Fruit fly (Drosophila melanogaster) whole organism, embryonic: ENCODE data around the gene CG6409.
A peak's percentile ranks its signal among the peaks of the same experiment; 100 is the strongest.

Experiments used
- C15 ChIP-seq: fragments of 200-800 bp; sonication (Bioruptor generic); IDR thresholded peaks from 3 replicates; pipeline ENCODE4 v1.3.6; 2022; ENCODE audit warnings: missing biosample characterization, missing genetic modification characterization
- CG10209 ChIP-seq: fragments of 200-800 bp; sonication (Bioruptor generic); optimal IDR thresholded peaks from 3 replicates; lab custom pipeline; 2017; ENCODE audit warnings: missing biosample characterization, mild to moderate bottlenecking, missing genetic modification characterization, missing genetic modification reagents
- CG10321 ChIP-seq: fragments of 200-800 bp; sonication (Bioruptor generic); IDR thresholded peaks from 2 replicates; pipeline ENCODE4 v1.3.6; 2022; ENCODE audit warnings: missing biosample characterization, missing genetic modification characterization
- CG10654 ChIP-seq: fragments of 200-800 bp; sonication (Bioruptor generic); optimal IDR thresholded peaks from 2 replicates; lab custom pipeline; 2016; ENCODE audit warnings: missing biosample characterization, missing genetic modification characterization
- CG10959 ChIP-seq: fragments of 200-800 bp; sonication (Bioruptor generic); IDR thresholded peaks from 2 replicates; pipeline ENCODE4 v1.3.6; 2022; ENCODE audit warnings: missing biosample characterization, missing genetic modification characterization
- CG12104 ChIP-seq: fragments of 200-800 bp; sonication (Bioruptor generic); optimal IDR thresholded peaks from 3 replicates; lab custom pipeline; 2016; ENCODE audit warnings: missing biosample characterization, missing genetic modification characterization
- CG12155 ChIP-seq: fragments of 200-800 bp; sonication (Bioruptor generic); optimal IDR thresholded peaks from 3 replicates; lab custom pipeline; 2016; ENCODE audit warnings: missing biosample characterization, missing genetic modification characterization
- CG12236 ChIP-seq: fragments of 200-800 bp; sonication (Bioruptor generic); optimal IDR thresholded peaks from 2 replicates; lab custom pipeline; 2016; ENCODE audit warnings: missing biosample characterization, missing genetic modification characterization
- CG16813 ChIP-seq: fragments of 200-800 bp; sonication (Bioruptor generic); IDR thresholded peaks from 3 replicates; pipeline ENCODE4 v1.3.6; 2022; ENCODE audit warnings: missing biosample characterization, missing genetic modification characterization; ENCODE audit not compliant: partially characterized antibody
- CG17328 ChIP-seq: fragments of 200-800 bp; sonication (Bioruptor generic); IDR thresholded peaks from 2 replicates; pipeline ENCODE4 v1.3.6; 2022; ENCODE audit warnings: missing biosample characterization, missing genetic modification characterization
- CG17385 ChIP-seq: fragments of 200-800 bp; sonication (Bioruptor generic); optimal IDR thresholded peaks from 3 replicates; lab custom pipeline; 2018; ENCODE audit warnings: missing biosample characterization, mild to moderate bottlenecking, missing genetic modification characterization
- CG17612 ChIP-seq: fragments of 200-800 bp; sonication (Bioruptor generic); IDR thresholded peaks from 2 replicates; pipeline ENCODE4 v1.3.6; 2022; ENCODE audit warnings: missing biosample characterization, missing genetic modification characterization
- CG2889 ChIP-seq: fragments of 200-800 bp; sonication (Bioruptor generic); IDR thresholded peaks from 3 replicates; pipeline ENCODE4 v1.3.6; 2022; ENCODE audit warnings: missing biosample characterization, missing genetic modification characterization
- CG3065 ChIP-seq: fragments of 200-800 bp; sonication (Bioruptor generic); optimal IDR thresholded peaks from 2 replicates; lab custom pipeline; 2016; ENCODE audit warnings: missing biosample characterization, missing genetic modification characterization
- CG33557 ChIP-seq: fragments of 200-800 bp; sonication (Bioruptor generic); optimal IDR thresholded peaks from 2 replicates; lab custom pipeline; 2019; ENCODE audit warnings: missing biosample characterization, mild to moderate bottlenecking, missing genetic modification characterization, moderate library complexity
- CG3407 ChIP-seq: fragments of 200-800 bp; sonication (Bioruptor generic); optimal IDR thresholded peaks from 2 replicates; lab custom pipeline; 2018; ENCODE audit warnings: missing biosample characterization, mild to moderate bottlenecking, missing genetic modification characterization
- CG34224 ChIP-seq: fragments of 200-800 bp; sonication (Bioruptor generic); IDR thresholded peaks from 3 replicates; pipeline ENCODE4 v1.3.6; 2022; ENCODE audit warnings: missing biosample characterization, missing genetic modification characterization; ENCODE audit not compliant: partially characterized antibody
- CG34376 ChIP-seq: fragments of 200-800 bp; sonication (Bioruptor generic); optimal IDR thresholded peaks from 2 replicates; lab custom pipeline; 2018; ENCODE audit warnings: missing biosample characterization, mild to moderate bottlenecking, missing genetic modification characterization
- CG4424 ChIP-seq: fragments of 200-800 bp; sonication (Bioruptor generic); optimal IDR thresholded peaks from 3 replicates; lab custom pipeline; 2016; ENCODE audit warnings: missing biosample characterization, missing genetic modification characterization
- CG7372 ChIP-seq: fragments of 200-800 bp; sonication (Bioruptor generic); IDR thresholded peaks from 2 replicates; pipeline ENCODE4 v1.3.6; 2022; ENCODE audit warnings: missing biosample characterization, missing genetic modification characterization
- CG7963 ChIP-seq: fragments of 200-800 bp; sonication (Bioruptor generic); IDR thresholded peaks from 3 replicates; pipeline ENCODE4 v1.3.6; 2022; ENCODE audit warnings: missing biosample characterization, missing genetic modification characterization; ENCODE audit not compliant: partially characterized antibody
- CHES-1-like ChIP-seq: fragments of 200-800 bp; sonication (Bioruptor generic); optimal IDR thresholded peaks from 2 replicates; lab custom pipeline; 2016; ENCODE audit warnings: missing biosample characterization, missing genetic modification characterization
- Dfd ChIP-seq, 2 experiments: fragments of >200 bp; optimal IDR thresholded peaks; 2 replicates each; lab custom pipeline; 2017; ENCODE audit warnings: missing biosample characterization in 2 of 2, missing genetic modification characterization in 2 of 2
- HLH3B ChIP-seq: fragments of 200-800 bp; sonication (Bioruptor generic); IDR thresholded peaks from 2 replicates; pipeline ENCODE4 v1.3.6; 2022; ENCODE audit warnings: missing biosample characterization, missing genetic modification characterization
- HLH54F ChIP-seq: fragments of 200-800 bp; sonication (Bioruptor generic); optimal IDR thresholded peaks from 3 replicates; lab custom pipeline; 2016; ENCODE audit warnings: missing biosample characterization, missing genetic modification characterization
- HmgZ ChIP-seq: fragments of 200-800 bp; sonication (Bioruptor generic); optimal IDR thresholded peaks from 2 replicates; lab custom pipeline; 2018; ENCODE audit warnings: missing biosample characterization, mild to moderate bottlenecking, missing genetic modification characterization
- Mad ChIP-seq: fragments of 200-800 bp; sonication (Bioruptor generic); optimal IDR thresholded peaks from 2 replicates; lab custom pipeline; 2016; ENCODE audit warnings: missing biosample characterization, missing genetic modification characterization
- Oaz ChIP-seq: fragments of 200-800 bp; sonication (Bioruptor generic); IDR thresholded peaks from 2 replicates; pipeline ENCODE4 v1.3.6; 2022; ENCODE audit warnings: missing biosample characterization, missing genetic modification characterization
- Ptx1 ChIP-seq: fragments of 200-800 bp; sonication (Bioruptor generic); IDR thresholded peaks from 2 replicates; pipeline ENCODE4 v1.3.6; 2022; ENCODE audit warnings: missing biosample characterization, missing genetic modification characterization
- Xrp1 ChIP-seq: fragments of 200-800 bp; sonication (Bioruptor generic); IDR thresholded peaks from 2 replicates; pipeline ENCODE4 v1.3.6; 2022; ENCODE audit warnings: missing biosample characterization, missing genetic modification characterization
- abd-A ChIP-seq: fragments of 200-800 bp; sonication (Bioruptor generic); optimal IDR thresholded peaks from 3 replicates; lab custom pipeline; 2019; ENCODE audit warnings: missing biosample characterization, mild to moderate bottlenecking, missing genetic modification characterization, moderate library complexity
- bbx ChIP-seq: fragments of 200-800 bp; sonication (Bioruptor generic); IDR thresholded peaks from 2 replicates; pipeline ENCODE4 v1.3.6; 2022; ENCODE audit warnings: missing biosample characterization, missing genetic modification characterization; ENCODE audit not compliant: partially characterized antibody
- cato ChIP-seq: fragments of 200-800 bp; sonication (Bioruptor generic); optimal IDR thresholded peaks from 2 replicates; lab custom pipeline; 2016; ENCODE audit warnings: missing biosample characterization, missing genetic modification characterization, borderline replicate concordance
- chif ChIP-seq, 2 experiments: fragments of 200-800 bp; sonication (Bioruptor generic); optimal IDR thresholded peaks; 3 replicates each; lab custom pipeline; 2016; ENCODE audit warnings: missing biosample characterization in 2 of 2, missing genetic modification characterization in 2 of 2
- crp ChIP-seq, 2 experiments: fragments of 200-800 bp; sonication (Bioruptor generic); optimal IDR thresholded peaks; 2 replicates in 1 of 2; 3 replicates in 1 of 2; lab custom pipeline; 2017; ENCODE audit warnings: missing biosample characterization in 2 of 2, missing genetic modification characterization in 2 of 2, mild to moderate bottlenecking in 1 of 2, moderate library complexity in 1 of 2
- cwo ChIP-seq: fragments of 200-800 bp; sonication (Bioruptor generic); optimal IDR thresholded peaks from 3 replicates; lab custom pipeline; 2017; ENCODE audit warnings: missing biosample characterization, missing genetic modification characterization, mild to moderate bottlenecking, moderate library complexity, missing genetic modification reagents
- da ChIP-seq: fragments of 200-800 bp; sonication (Bioruptor generic); optimal IDR thresholded peaks from 2 replicates; lab custom pipeline; 2016; ENCODE audit warnings: missing biosample characterization, missing genetic modification characterization
- ems ChIP-seq: fragments of 200-800 bp; sonication (Bioruptor generic); optimal IDR thresholded peaks from 3 replicates; lab custom pipeline; 2016; ENCODE audit warnings: missing biosample characterization, missing genetic modification characterization
- en ChIP-seq: fragments of 200-800 bp; sonication (Bioruptor generic); optimal IDR thresholded peaks from 2 replicates; lab custom pipeline; 2016; ENCODE audit warnings: missing biosample characterization, missing genetic modification characterization
- eve ChIP-seq, 2 experiments: fragments of >200 bp; optimal IDR thresholded peaks; 2 replicates each; lab custom pipeline; 2017; ENCODE audit warnings: missing biosample characterization in 2 of 2, missing genetic modification characterization in 2 of 2
- gro ChIP-seq: fragments of 200-800 bp; sonication (Bioruptor generic); optimal IDR thresholded peaks from 2 replicates; lab custom pipeline; 2016; ENCODE audit warnings: missing biosample characterization, missing genetic modification characterization
- klu ChIP-seq: fragments of 200-800 bp; sonication (Bioruptor generic); IDR thresholded peaks from 2 replicates; pipeline ENCODE4 v1.3.6; 2022; ENCODE audit warnings: missing biosample characterization, missing genetic modification characterization
- lmd ChIP-seq: fragments of 200-800 bp; sonication (Bioruptor generic); IDR thresholded peaks from 2 replicates; pipeline ENCODE4 v1.3.6; 2022; ENCODE audit warnings: missing biosample characterization, missing genetic modification characterization
- nerfin-2 ChIP-seq: fragments of 200-800 bp; sonication (Bioruptor generic); IDR thresholded peaks from 2 replicates; pipeline ENCODE4 v1.3.6; 2022; ENCODE audit warnings: missing biosample characterization, missing genetic modification characterization; ENCODE audit not compliant: partially characterized antibody
- pros ChIP-seq: fragments of 200-800 bp; sonication (Bioruptor generic); optimal IDR thresholded peaks from 3 replicates; lab custom pipeline; 2019; ENCODE audit warnings: missing biosample characterization, mild to moderate bottlenecking, missing genetic modification characterization, moderate library complexity
- ro ChIP-seq: fragments of 200-800 bp; sonication (Bioruptor generic); IDR thresholded peaks from 2 replicates; pipeline ENCODE4 v1.3.6; 2022; ENCODE audit warnings: missing biosample characterization, missing genetic modification characterization
- sens-2 ChIP-seq: fragments of 200-800 bp; sonication (Bioruptor generic); IDR thresholded peaks from 2 replicates; pipeline ENCODE4 v1.3.6; 2022; ENCODE audit warnings: missing biosample characterization, missing genetic modification characterization
- sima ChIP-seq: fragments of 200-800 bp; sonication (Bioruptor generic); optimal IDR thresholded peaks from 2 replicates; lab custom pipeline; 2016; ENCODE audit warnings: missing biosample characterization, missing genetic modification characterization
- sisA ChIP-seq: fragments of 200-800 bp; sonication (Bioruptor generic); IDR thresholded peaks from 2 replicates; pipeline ENCODE4 v1.3.6; 2022; ENCODE audit warnings: missing biosample characterization, missing genetic modification characterization
- trem ChIP-seq: fragments of 200-800 bp; optimal IDR thresholded peaks from 3 replicates; lab custom pipeline; 2019; ENCODE audit warnings: missing biosample characterization, mild to moderate bottlenecking, missing genetic modification characterization, moderate library complexity
- z ChIP-seq: fragments of 200-800 bp; sonication (Bioruptor generic); IDR thresholded peaks from 3 replicates; pipeline ENCODE4 v1.3.6; 2022; ENCODE audit warnings: missing biosample characterization, missing genetic modification characterization

CG6409 gene

DNA sequence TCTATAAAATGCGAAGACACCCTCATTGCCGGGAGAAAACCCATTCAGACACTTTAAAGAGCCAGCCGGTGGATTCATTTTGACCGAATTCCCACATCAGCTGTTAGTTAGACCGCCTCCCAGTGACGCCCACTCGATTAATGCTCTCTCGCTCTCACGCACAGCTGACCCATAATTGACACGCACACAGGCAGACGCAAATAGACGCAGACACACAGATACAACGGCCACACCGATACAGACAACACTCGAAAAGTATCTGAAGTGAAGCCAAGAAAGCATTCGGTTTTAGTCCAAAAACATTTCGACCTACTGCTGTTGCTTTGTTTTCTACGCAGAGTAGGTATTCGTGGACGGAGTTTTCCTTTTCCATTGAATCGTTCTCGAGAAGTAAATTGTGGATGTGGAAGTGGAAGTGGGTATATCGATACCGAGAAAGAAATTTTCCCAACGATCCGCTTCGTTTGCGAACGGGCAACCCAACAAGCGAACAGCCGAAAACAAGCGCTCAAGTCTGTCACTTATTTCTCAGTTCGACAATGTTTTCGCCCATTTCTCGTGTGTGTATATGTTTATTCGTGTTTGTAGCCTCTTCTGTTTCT is 22.0 kb downstream of the CG6409 start (continued):
- no peak for TF ChIP-seq CHES-1-like (GFP tag; lab: Kevin White, UChicago)
- TF ChIP-seq CG34224 = no peak
- no peak for TF ChIP-seq CG10321 (GFP tag; lab: Robert Waterston, UW)
- TF ChIP-seq CG2889 (GFP tag; lab: Robert Waterston, UW) = no peak
- TF ChIP-seq CG3065 (GFP tag; lab: Kevin White, UChicago) = peak; percentile 97
- no peak for TF ChIP-seq gro (GFP tag; lab: Kevin White, UChicago)
- TF ChIP-seq cato (GFP tag; lab: Kevin White, UChicago) = no peak
- TF ChIP-seq CG12236 = no peak
- TF ChIP-seq klu (GFP tag; lab: Robert Waterston, UW) = no peak
- no peak for TF ChIP-seq sisA (GFP tag; lab: Robert Waterston, UW)
- TF ChIP-seq CG10209 (GFP tag; lab: Kevin White, UChicago) = no peak
- peak; percentile 2 for TF ChIP-seq trem (tag; lab: Kevin White, UChicago)
- TF ChIP-seq Mad = no peak
- no peak for TF ChIP-seq HLH54F
- peak; percentile 33 for TF ChIP-seq CG4424 (GFP tag; lab: Kevin White, UChicago)
- TF ChIP-seq Ptx1 (GFP tag; lab: Robert Waterston, UW) = no peak
- no peak for TF ChIP-seq CG10959
- TF ChIP-seq HmgZ (tag; lab: Kevin White, UChicago) = no peak
- TF ChIP-seq crp (GFP tag; optimal IDR thresholded peaks at IDR 0.05; lab: Kevin White, UChicago) = peak in 1 of 2 experiments; percentile 79
- TF ChIP-seq da (GFP tag; lab: Kevin White, UChicago) = no peak
- TF ChIP-seq Dfd (GFP tag; optimal IDR thresholded peaks at IDR 0.05; lab: Kevin White, UChicago) = no peak
- TF ChIP-seq ro (GFP tag; lab: Robert Waterston, UW) = no peak
- no peak for TF ChIP-seq CG17612
- TF ChIP-seq chif (GFP tag; optimal IDR thresholded peaks at IDR 0.05; lab: Kevin White, UChicago) = no peak
- TF ChIP-seq ems (GFP tag; lab: Kevin White, UChicago) = no peak
- TF ChIP-seq lmd = no peak
- peak; percentile 5 for TF ChIP-seq CG33557 (GFP tag; lab: Kevin White, UChicago)
- no peak for TF ChIP-seq CG16813 (GFP tag; lab: Robert Waterston, UW)
- no peak for TF ChIP-seq CG12104 (GFP tag; lab: Kevin White, UChicago)
- TF ChIP-seq abd-A (tag; lab: Kevin White, UChicago) = peak; percentile 67
- TF ChIP-seq z (GFP tag; lab: Robert Waterston, UW) = 0 out of 3 replicates have a peak, but pooled peaks have one; percentile 46
- TF ChIP-seq C15 (GFP tag; lab: Robert Waterston, UW) = no peak
- no peak for TF ChIP-seq nerfin-2
- no peak for TF ChIP-seq eve (GFP tag; optimal IDR thresholded peaks at IDR 0.05; lab: Kevin White, UChicago)
- TF ChIP-seq Oaz = no peak
- no peak for TF ChIP-seq CG7372
- no peak for TF ChIP-seq CG17328 (GFP tag; lab: Robert Waterston, UW)
- no peak for TF ChIP-seq sima
- peak; percentile 62 for TF ChIP-seq pros (GFP tag; lab: Kevin White, UChicago)
- TF ChIP-seq CG12155 (GFP tag; lab: Kevin White, UChicago) = no peak
- no peak for TF ChIP-seq bbx (GFP tag; lab: Robert Waterston, UW)
- TF ChIP-seq HLH3B (GFP tag; lab: Robert Waterston, UW) = no peak; the same call in 1 of the 2 replicates
- TF ChIP-seq CG34376 (GFP tag; lab: Kevin White, UChicago) = no peak
- no peak for TF ChIP-seq sens-2 (GFP tag; lab: Robert Waterston, UW)
- TF ChIP-seq en = no peak
- TF ChIP-seq CG17385 (GFP tag; lab: Kevin White, UChicago) = no peak
- no peak for TF ChIP-seq CG10654 (GFP tag; lab: Kevin White, UChicago)
- no peak for TF ChIP-seq CG3407 (GFP tag; lab: Kevin White, UChicago)
- TF ChIP-seq CG7963 (GFP tag; lab: Robert Waterston, UW) = no peak
- TF ChIP-seq cwo (GFP tag; lab: Kevin White, UChicago) = no peak
- 0 out of 2 replicates have a peak, but pooled peaks have one; percentile 31 for TF ChIP-seq Xrp1 (GFP tag; lab: Robert Waterston, UW)
